Worm (Caenorhabditis elegans): Measurements from ENCODE around the gene dmsr-12.
A peak's percentile ranks its signal among the peaks of the same experiment; 100 is the strongest.

The dmsr-12 gene

ce11 chrV:6799564-6799963, 6.7 kb downstream of the dmsr-12 start, which contains the start of gene dmsr-9:
Gene dmsr-9, minus strand, starts transcription at chrV:6799664.
- TF ChIP-seq attf-3 (GFP tag; conservative IDR thresholded peaks at IDR 0.05), result no peak
- TF ChIP-seq sea-2 (GFP tag; IDR thresholded peaks at IDR 0.05), result no peak
- no peak for TF ChIP-seq rpc-1 (optimal IDR thresholded peaks at IDR 0.05)
- TF ChIP-seq rpc-1 (tag; optimal IDR thresholded peaks at IDR 0.05), result no peak
- TF ChIP-seq snpc-1.3 (tag; optimal IDR thresholded peaks at IDR 0.05; ENCODE audit: insufficient read depth), result no peak
- no peak for TF ChIP-seq D2030.7 (GFP tag; IDR thresholded peaks at IDR 0.05)
- TF ChIP-seq sdz-38 (tag; optimal IDR thresholded peaks at IDR 0.05), result no peak
- TF ChIP-seq F57A8.1 (GFP tag; optimal IDR thresholded peaks at IDR 0.05), result no peak
- TF ChIP-seq aptf-2 (GFP tag; conservative IDR thresholded peaks at IDR 0.05), result no peak
- no peak for TF ChIP-seq ceh-100 (GFP tag; IDR thresholded peaks at IDR 0.05)

- TF ChIP-seq hmg-1.2 (GFP tag; IDR thresholded peaks at IDR 0.05) (peak; percentile 91; the same call in 1 of the 2 replicates), sptf-2 (GFP tag; optimal IDR thresholded peaks at IDR 0.05) (no peak)
Measured at ce11 chrV:6796894-6797293, 9.3 kb downstream of the dmsr-12 start.

ce11 chrV:6796264-6796663, 10.0 kb downstream of the dmsr-12 start:
- no peak for TF ChIP-seq atf-7 (tag; optimal IDR thresholded peaks at IDR 0.05)
- no peak for TF ChIP-seq F57C9.4 (tag; optimal IDR thresholded peaks at IDR 0.05)
- no peak for TF ChIP-seq mxl-1 (tag; optimal IDR thresholded peaks at IDR 0.05)
- no peak for TF ChIP-seq mes-4 (tag; optimal IDR thresholded peaks at IDR 0.05)
- TF ChIP-seq aptf-3 (GFP tag; IDR thresholded peaks at IDR 0.05), result no peak
- no peak for TF ChIP-seq snpc-1.3 (tag; optimal IDR thresholded peaks at IDR 0.05; ENCODE audit: insufficient read depth)
- no peak for TF ChIP-seq bed-2 (GFP tag; IDR thresholded peaks at IDR 0.05)
- TF ChIP-seq Y56A3A.18 (GFP tag; IDR thresholded peaks at IDR 0.05), result no peak
- no peak for TF ChIP-seq zim-3 (tag; optimal IDR thresholded peaks at IDR 0.05)
- no peak for TF ChIP-seq B0019.2 (GFP tag; conservative IDR thresholded peaks at IDR 0.05)
- TF ChIP-seq fkh-3 (tag; optimal IDR thresholded peaks at IDR 0.05), result no peak
- TF ChIP-seq hmg-1.2 (GFP tag; IDR thresholded peaks at IDR 0.05), result no peak
- TF ChIP-seq mel-28 (tag; optimal IDR thresholded peaks at IDR 0.05; ENCODE audit: borderline replicate concordance), result no peak
- TF ChIP-seq dox-1 (GFP tag; IDR thresholded peaks at IDR 0.05), result no peak
- TF ChIP-seq Y95B8A.8 (GFP tag; IDR thresholded peaks at IDR 0.05), result no peak
- TF ChIP-seq C06A6.2 (GFP tag; conservative IDR thresholded peaks at IDR 0.05), result no peak
- TF ChIP-seq ztf-26 (tag; optimal IDR thresholded peaks at IDR 0.05), result no peak
- no peak for TF ChIP-seq lin-26 (GFP tag; IDR thresholded peaks at IDR 0.05)

- TF ChIP-seq nhr-90 (tag; optimal IDR thresholded peaks at IDR 0.05) (no peak), zfh-2 (GFP tag; conservative IDR thresholded peaks at IDR 0.05) (peak; percentile 92), dox-1 (GFP tag; IDR thresholded peaks at IDR 0.05) (0 out of 2 replicates have a peak, but pooled peaks have one; percentile 10)
Measured at ce11 chrV:6793744-6794239, 12.4 kb downstream of the dmsr-12 start, which contains the start of gene ZC404.1. Gene ZC404.1, plus strand, starts transcription at chrV:6794189.

ce11 chrV:6792973-6793372, 13.3 kb downstream of the dmsr-12 start:
- TF ChIP-seq efl-1 (GFP tag; optimal IDR thresholded peaks at IDR 0.05) (peak; percentile 80), F52B5.7 (tag; optimal IDR thresholded peaks at IDR 0.05) (no peak), dpl-1 (GFP tag; optimal IDR thresholded peaks at IDR 0.05) (peak; percentile 29), ztf-6 (GFP tag; IDR thresholded peaks at IDR 0.05) (no peak), ceh-79 (tag; optimal IDR thresholded peaks at IDR 0.05) (no peak), madf-6 (GFP tag; IDR thresholded peaks at IDR 0.05) (peak; percentile 53; the same call in 1 of the 2 replicates), Y95B8A.8 (GFP tag; IDR thresholded peaks at IDR 0.05) (no peak), lin-54 (GFP tag; optimal IDR thresholded peaks at IDR 0.05) (peak; percentile 74), dox-1 (GFP tag; IDR thresholded peaks at IDR 0.05) (no peak), mes-4 (tag; optimal IDR thresholded peaks at IDR 0.05) (no peak), snpc-1.1 (tag; optimal IDR thresholded peaks at IDR 0.05; ENCODE audit: insufficient read depth) (no peak), lsl-1 (GFP tag; optimal IDR thresholded peaks at IDR 0.05) (peak; percentile 45)
